Worm (Caenorhabditis elegans): ENCODE results near the gene dnj-20.

dnj-20 gene

ce11 chrII:9646122-9646555 is 22.2 kb upstream of the dnj-20 start (continued):
- TF ChIP-seq K02D7.2 (tag; optimal IDR thresholded peaks at IDR 0.05) (no peak), hlh-30 (tag; optimal IDR thresholded peaks at IDR 0.05; ENCODE audit: insufficient read depth) (peak; percentile 85), pag-3 (tag; optimal IDR thresholded peaks at IDR 0.05; ENCODE audit: borderline replicate concordance) (no peak), unc-86 (tag; optimal IDR thresholded peaks at IDR 0.05) (no peak), ceh-31 (tag; optimal IDR thresholded peaks at IDR 0.05) (peak; percentile 87), C38D4.7 (GFP tag; optimal IDR thresholded peaks at IDR 0.05) (no peak), fkh-6 (tag; optimal IDR thresholded peaks at IDR 0.05) (no peak), elt-2 (tag; optimal IDR thresholded peaks at IDR 0.05) (no peak), ceh-19 (GFP tag; optimal IDR thresholded peaks at IDR 0.05) (no peak), ztf-16 (tag; optimal IDR thresholded peaks at IDR 0.05) (no peak), pros-1 (tag; optimal IDR thresholded peaks at IDR 0.05) (peak; percentile 78), ets-4 (tag; optimal IDR thresholded peaks at IDR 0.05) (peak; percentile 18), ceh-6 (GFP tag; optimal IDR thresholded peaks at IDR 0.05) (peak; percentile 37), sox-4 (tag; optimal IDR thresholded peaks at IDR 0.05) (no peak), lim-6 (tag; optimal IDR thresholded peaks at IDR 0.05) (no peak), eyg-1 (tag; optimal IDR thresholded peaks at IDR 0.05) (no peak), hlh-15 (tag; optimal IDR thresholded peaks at IDR 0.05) (no peak), Y22D7AL.16 (tag; optimal IDR thresholded peaks at IDR 0.05) (no peak), ceh-9 (tag; optimal IDR thresholded peaks at IDR 0.05) (no peak), K09A11.1 (tag; optimal IDR thresholded peaks at IDR 0.05; ENCODE audit: insufficient read depth) (peak; percentile 31), ahr-1 (tag; optimal IDR thresholded peaks at IDR 0.05) (no peak), syd-9 (tag; optimal IDR thresholded peaks at IDR 0.05) (peak; percentile 46), ceh-14 (tag; optimal IDR thresholded peaks at IDR 0.05) (peak; percentile 47), che-1 (tag; optimal IDR thresholded peaks at IDR 0.05) (no peak), mec-3 (tag; optimal IDR thresholded peaks at IDR 0.05; ENCODE audit: borderline replicate concordance) (no peak), C08G9.2 (tag; optimal IDR thresholded peaks at IDR 0.05) (peak; percentile 47), nfya-1 (tag; optimal IDR thresholded peaks at IDR 0.05) (peak; percentile 89), elt-4 (tag; optimal IDR thresholded peaks at IDR 0.05) (no peak), ceh-22 (tag; optimal IDR thresholded peaks at IDR 0.05) (no peak), npax-4 (tag; optimal IDR thresholded peaks at IDR 0.05) (no peak), nhr-11 (tag; optimal IDR thresholded peaks at IDR 0.05) (no peak), gmeb-2 (tag; optimal IDR thresholded peaks at IDR 0.05) (no peak), rnt-1 (tag; optimal IDR thresholded peaks at IDR 0.05) (peak; percentile 59), pha-4 (tag; optimal IDR thresholded peaks at IDR 0.05) (no peak), pat-9 (tag; optimal IDR thresholded peaks at IDR 0.05) (no peak), dmd-4 (tag; optimal IDR thresholded peaks at IDR 0.05; ENCODE audit: borderline replicate concordance) (peak; percentile 58), hlh-6 (tag; optimal IDR thresholded peaks at IDR 0.05) (peak; percentile 40), F13H6.1 (tag; optimal IDR thresholded peaks at IDR 0.05) (no peak), pax-1 (tag; optimal IDR thresholded peaks at IDR 0.05) (no peak), madf-2 (tag; optimal IDR thresholded peaks at IDR 0.05) (no peak), T23F11.4 (GFP tag; optimal IDR thresholded peaks at IDR 0.05) (no peak), ttx-3 (tag; optimal IDR thresholded peaks at IDR 0.05) (no peak), odd-2 (tag; optimal IDR thresholded peaks at IDR 0.05) (no peak)

- peak; percentile 77 for TF ChIP-seq rnt-1 (tag; optimal IDR thresholded peaks at IDR 0.05)
- peak; percentile 39 for TF ChIP-seq unc-55 (GFP tag; optimal IDR thresholded peaks at IDR 0.05)
- TF ChIP-seq elt-2 (tag; optimal IDR thresholded peaks at IDR 0.05): peak; percentile 46
- no peak for TF ChIP-seq ceh-6 (GFP tag; optimal IDR thresholded peaks at IDR 0.05)
Observed at ce11 chrII:9644940-9645634, 21.1 kb upstream of the dnj-20 start.
